Worm (Caenorhabditis elegans) whole organism, dauer: Measurements from ENCODE around the gene K08E5.1.

Experiments
- unc-62 ChIP-seq: sonication (generic microtip); optimal IDR thresholded peaks from 2 replicates; lab custom pipeline; 2017; ENCODE audit warnings: missing biosample characterization, missing genetic modification reagents, missing genetic modification characterization

K08E5.1 gene

ce11 chrIII:10146701-10147100, at the start of gene K08E5.1:
Gene K08E5.1, minus strand, starts transcription at chrIII:10146801.
- TF ChIP-seq unc-62 (GFP tag; lab: Kevin White, UChicago) = no peak

- TF ChIP-seq unc-62 (GFP tag; lab: Kevin White, UChicago) = no peak
Observed at ce11 chrIII:10195911-10196310, 49.3 kb upstream of the K08E5.1 start.

DNA sequence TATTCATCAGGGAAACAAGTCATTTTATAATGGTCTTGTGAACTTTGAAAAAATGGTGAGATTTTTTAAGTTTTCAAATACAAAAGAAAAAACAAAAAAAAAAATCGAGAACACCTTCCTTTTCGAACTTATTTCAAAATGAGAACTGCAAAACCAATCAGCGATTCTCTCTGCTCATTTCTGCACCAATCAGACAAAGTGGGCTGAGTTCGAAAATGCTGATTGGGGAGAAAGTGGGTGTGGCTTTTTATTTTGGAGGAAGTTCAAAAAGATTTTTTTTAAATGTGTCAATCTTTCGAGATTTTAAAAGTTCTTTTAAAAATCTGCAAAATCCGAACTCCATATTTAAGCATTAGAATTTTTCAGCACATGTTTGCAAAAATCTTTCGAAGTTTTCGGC, 48.0 kb upstream of the K08E5.1 start:
- TF ChIP-seq unc-62 (GFP tag; lab: Kevin White, UChicago) = no peak

DNA sequence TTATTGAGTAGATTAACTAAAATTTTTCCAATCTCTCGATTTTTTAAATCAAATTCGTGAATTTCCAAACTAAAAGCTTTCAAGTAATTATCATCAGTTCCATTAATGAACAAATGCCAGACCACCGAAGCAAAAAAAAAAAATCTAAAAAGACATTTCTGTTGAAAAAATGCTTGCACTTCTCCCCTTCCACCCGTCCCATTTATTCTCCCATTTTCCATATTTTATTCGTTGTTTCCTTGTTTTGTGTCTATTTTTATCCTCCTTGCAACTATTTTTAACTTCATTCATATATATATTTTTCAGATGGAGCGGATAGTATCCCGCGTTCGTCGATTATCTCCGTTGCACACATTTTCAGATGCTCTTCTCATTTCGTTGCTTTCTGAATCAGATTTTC, 42.3 kb upstream of the K08E5.1 start, which contains the start of gene epac-1:
TSS of gene epac-1 (plus strand) at position 301 of the 400 bp plus-strand sequence.
- TF ChIP-seq unc-62 (GFP tag; lab: Kevin White, UChicago) = no peak

DNA sequence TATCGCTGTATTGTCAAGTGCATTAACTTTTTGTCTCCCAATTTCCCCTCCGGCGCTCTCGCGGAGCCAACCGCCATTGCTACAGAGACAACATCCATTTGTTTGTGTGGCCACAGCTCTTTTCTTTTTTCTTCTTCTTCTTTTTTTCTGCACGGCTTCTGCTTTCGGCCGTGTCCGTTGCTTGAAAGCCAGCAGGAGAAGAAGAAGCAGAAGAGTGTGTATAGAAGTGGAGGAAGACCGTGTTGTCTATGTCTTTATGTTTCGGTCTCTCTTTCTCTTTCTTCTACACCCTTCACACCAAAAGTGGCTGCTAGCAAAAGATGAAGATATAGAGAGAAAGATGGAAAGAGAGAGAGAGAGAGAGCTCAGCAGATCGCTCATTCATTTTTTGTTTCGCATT, 41.2 kb upstream of the K08E5.1 start:
- TF ChIP-seq unc-62 (GFP tag; lab: Kevin White, UChicago) = no peak

ce11 chrIII:10186160-10186559, 39.6 kb upstream of the K08E5.1 start, which contains the start of gene unc-47:
Gene unc-47, minus strand, starts transcription at chrIII:10186260.
- TF ChIP-seq unc-62 (GFP tag; lab: Kevin White, UChicago) = no peak

- no peak for TF ChIP-seq unc-62 (GFP tag; lab: Kevin White, UChicago)
Observed at ce11 chrIII:10181868-10182267, 35.3 kb upstream of the K08E5.1 start.

DNA sequence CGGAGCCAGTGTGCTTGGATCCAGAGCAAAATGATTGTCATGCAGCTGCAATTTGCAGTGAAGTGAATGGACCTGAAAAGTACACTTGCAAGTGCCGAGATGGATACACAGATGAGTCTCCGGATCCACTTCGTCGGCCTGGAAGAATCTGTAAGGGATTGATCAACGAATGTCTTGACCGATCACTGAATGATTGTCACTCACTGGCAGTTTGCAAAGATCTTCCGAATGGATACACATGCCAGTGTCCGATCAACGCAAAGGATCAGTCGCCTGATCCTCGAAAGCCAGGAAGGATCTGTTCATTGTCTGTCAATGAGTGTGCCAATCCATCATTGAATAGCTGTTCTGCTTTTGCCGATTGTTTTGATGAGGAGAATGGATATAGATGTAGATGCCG, 32.8 kb upstream of the K08E5.1 start:
- no peak for TF ChIP-seq unc-62 (GFP tag; lab: Kevin White, UChicago)

- no peak for TF ChIP-seq unc-62 (GFP tag; lab: Kevin White, UChicago)
Observed at ce11 chrIII:10178552-10178951, 32.0 kb upstream of the K08E5.1 start.

DNA sequence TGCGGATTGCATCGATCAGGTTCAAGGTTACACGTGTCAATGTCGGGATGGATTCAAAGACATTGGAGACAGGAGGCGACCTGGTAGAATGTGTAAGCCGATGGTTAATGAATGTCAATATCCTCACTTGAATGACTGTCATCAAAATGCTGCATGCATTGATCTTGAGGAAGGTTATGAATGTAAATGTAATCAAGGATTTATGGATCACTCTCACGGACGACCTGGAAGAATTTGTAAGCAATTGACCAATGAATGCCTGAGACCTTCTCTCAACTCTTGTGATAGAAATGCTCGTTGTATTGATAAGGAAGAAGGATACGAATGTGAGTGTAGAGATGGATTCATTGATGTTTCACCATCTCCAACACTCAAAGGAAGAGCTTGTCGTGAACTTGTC, 31.4 kb upstream of the K08E5.1 start:
- TF ChIP-seq unc-62 (GFP tag; lab: Kevin White, UChicago) = no peak

DNA sequence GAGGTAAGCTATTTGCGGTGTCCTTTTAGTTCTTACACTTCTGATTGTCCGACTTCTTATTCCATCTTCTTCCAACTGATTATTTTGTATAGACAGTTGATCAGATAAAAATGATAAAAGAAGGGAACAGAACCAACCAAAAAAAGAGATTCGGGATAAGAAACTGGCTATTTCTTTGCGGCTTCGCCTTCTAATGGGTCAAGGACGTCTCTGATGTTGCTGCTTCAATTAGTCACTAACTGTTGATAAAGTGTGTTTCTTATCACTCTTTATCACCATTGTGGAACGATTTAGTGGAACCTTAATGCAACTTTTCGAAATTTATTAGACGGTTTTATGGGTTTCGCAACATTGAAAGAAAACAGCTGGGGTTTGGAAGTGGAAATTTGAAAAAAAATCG, 23.7 kb upstream of the K08E5.1 start:
- no peak for TF ChIP-seq unc-62 (GFP tag; lab: Kevin White, UChicago)

ce11 chrIII:10160385-10160784, 13.8 kb upstream of the K08E5.1 start, which contains the start of the genes K08E5.5 and mua-3:
Gene K08E5.5, minus strand, starts transcription at chrIII:10160485.
Gene mua-3, plus strand, starts transcription at chrIII:10160697.
- no peak for TF ChIP-seq unc-62 (GFP tag; lab: Kevin White, UChicago)

DNA sequence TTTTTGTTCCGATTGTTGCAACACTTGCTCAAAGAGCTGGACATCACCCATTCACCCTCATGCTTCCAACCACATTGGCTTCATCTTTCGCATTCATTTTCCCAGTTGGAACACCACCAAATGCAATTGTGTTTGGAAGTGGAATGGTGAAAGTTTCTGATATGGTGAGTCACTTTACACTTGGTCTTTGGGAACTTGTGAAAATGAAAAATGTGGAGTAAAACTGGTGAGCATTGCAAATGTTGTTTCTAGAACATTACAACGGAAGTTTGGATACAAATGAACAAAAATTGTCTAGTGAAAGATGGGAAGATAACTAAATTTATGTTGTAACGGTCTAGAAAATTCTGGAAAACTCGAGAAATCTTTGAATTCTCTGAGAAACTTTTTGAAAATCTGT, 9.7 kb upstream of the K08E5.1 start:
- no peak for TF ChIP-seq unc-62 (GFP tag; lab: Kevin White, UChicago)

ce11 chrIII:10154993-10155392, 8.4 kb upstream of the K08E5.1 start:
- no peak for TF ChIP-seq unc-62 (GFP tag; lab: Kevin White, UChicago)

ce11 chrIII:10153003-10153402, 6.4 kb upstream of the K08E5.1 start:
- TF ChIP-seq unc-62 (GFP tag; lab: Kevin White, UChicago) = no peak

DNA sequence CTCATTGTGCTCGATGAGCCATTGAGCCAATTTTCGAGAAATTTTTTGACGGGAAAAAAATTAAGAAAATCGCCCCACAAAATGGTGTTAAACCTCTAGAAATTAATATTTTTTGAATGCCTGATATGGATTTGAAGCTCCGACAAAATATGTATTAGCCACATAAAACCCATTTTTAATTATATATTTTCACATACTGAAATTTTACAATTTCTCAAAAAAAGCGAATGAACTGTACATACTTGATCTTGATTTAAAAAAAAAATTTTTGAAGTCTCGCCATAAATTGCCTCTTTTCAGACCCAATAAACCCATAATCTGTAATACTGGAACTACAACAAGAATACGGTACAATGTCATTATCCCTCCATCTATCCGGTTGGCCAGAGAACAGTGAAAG, 5.9 kb upstream of the K08E5.1 start, which contains the start of gene nac-3:
TSS of gene nac-3 (plus strand) at position 301 of the 400 bp plus-strand sequence.
- no peak for TF ChIP-seq unc-62 (GFP tag; lab: Kevin White, UChicago)

- TF ChIP-seq unc-62 (GFP tag; lab: Kevin White, UChicago) = no peak
Observed at ce11 chrIII:10151719-10152118, 5.1 kb upstream of the K08E5.1 start.

- TF ChIP-seq unc-62 (GFP tag; lab: Kevin White, UChicago) = no peak
Observed at ce11 chrIII:10150710-10151109, 4.1 kb upstream of the K08E5.1 start.
